Fruit fly (Drosophila melanogaster): Measurements from ENCODE around the gene CG14932.

DNA sequence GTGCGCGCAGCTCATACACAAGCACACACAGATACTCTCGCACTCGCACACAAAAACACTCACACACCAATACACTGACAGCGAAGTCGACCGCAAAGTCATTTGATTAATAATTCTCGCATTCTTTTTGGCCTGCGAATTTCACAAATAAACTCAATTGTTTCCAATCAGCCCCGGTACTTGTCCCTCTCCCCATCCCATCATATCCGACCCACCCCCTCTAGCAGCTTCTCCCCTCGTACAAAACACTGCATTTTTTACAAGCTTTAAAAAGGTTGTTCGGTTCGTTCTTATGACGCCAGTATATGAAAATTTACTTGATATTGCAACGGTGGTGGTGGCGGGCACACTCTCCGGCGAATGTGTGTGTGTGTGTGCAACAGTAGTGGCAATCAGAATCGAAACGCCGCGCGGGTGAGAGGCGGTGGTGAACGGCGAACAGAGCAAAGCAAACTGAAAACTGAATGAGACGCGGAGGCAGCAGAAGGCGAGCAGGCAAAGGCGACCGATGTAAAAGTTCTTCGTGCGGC, 18.0 kb downstream of the CG14932 start:
- TF ChIP-seq Vsx1 (GFP tag; optimal IDR thresholded peaks at IDR 0.05) (no peak), CG7357 (GFP tag; IDR thresholded peaks at IDR 0.05) (no peak), slbo (GFP tag; IDR thresholded peaks at IDR 0.05) (peak; percentile 45; the same call in 1 of the 2 replicates), bab2 (GFP tag; optimal IDR thresholded peaks at IDR 0.05) (no peak), Scr (GFP tag; IDR thresholded peaks at IDR 0.05; ENCODE audit: partially characterized antibody) (no peak; the same call in 1 of the 2 replicates), CG4404 (GFP tag; IDR thresholded peaks at IDR 0.05) (no peak), so (GFP tag; IDR thresholded peaks at IDR 0.05) (peak; percentile 65; the same call in 2 of the 3 replicates), Usf (GFP tag; optimal IDR thresholded peaks at IDR 0.05) (no peak)

All from whole organism, embryonic.